Worm (Caenorhabditis elegans) whole organism, young adult: ENCODE results near the gene F23D12.1.

Experiments
- B0261.1 ChIP-seq: sonication (generic microtip); optimal IDR thresholded peaks from 2 replicates; lab custom pipeline; 2016; ENCODE audit warnings: mild to moderate bottlenecking, missing genetic modification characterization, moderate library complexity, missing compliant biosample characterization
- F10E7.11 ChIP-seq: sonication (generic microtip); optimal IDR thresholded peaks from 2 replicates; lab custom pipeline; 2017; ENCODE audit warnings: mild to moderate bottlenecking, missing genetic modification characterization, moderate library complexity, missing compliant biosample characterization
- F33H1.4 ChIP-seq: fragments of 200-800 bp; sonication (Bioruptor generic); IDR thresholded peaks from 2 replicates; pipeline ENCODE4 v1.3.6; 2022; ENCODE audit warnings: missing genetic modification reagents, missing genetic modification characterization, missing compliant biosample characterization
- F37B4.10 ChIP-seq: fragments of 200-800 bp; sonication (Bioruptor generic); IDR thresholded peaks from 2 replicates; pipeline ENCODE4 v1.3.6; 2022; ENCODE audit warnings: missing genetic modification characterization, missing compliant biosample characterization
- F55B11.4 ChIP-seq: sonication (generic microtip); optimal IDR thresholded peaks from 2 replicates; lab custom pipeline; 2016; ENCODE audit warnings: missing compliant biosample characterization, missing genetic modification characterization, borderline replicate concordance; ENCODE audit not compliant: insufficient read depth
- F57A8.1 ChIP-seq: fragments of 200-800 bp; sonication (Bioruptor generic); optimal IDR thresholded peaks from 2 replicates; lab custom pipeline; 2018; ENCODE audit warnings: mild to moderate bottlenecking, missing genetic modification characterization, moderate library complexity, missing compliant biosample characterization
- T26A5.8 ChIP-seq: sonication (generic microtip); optimal IDR thresholded peaks from 2 replicates; lab custom pipeline; 2016; ENCODE audit warnings: missing genetic modification characterization, missing compliant biosample characterization
- Y53G8AR.9 ChIP-seq: fragments of 200-800 bp; sonication (Bioruptor generic); conservative IDR thresholded peaks from 2 replicates; pipeline ENCODE4 v1.3.6; 2022; ENCODE audit warnings: missing genetic modification reagents, missing genetic modification characterization, missing compliant biosample characterization
- Y56A3A.18 ChIP-seq: fragments of 200-800 bp; sonication (Bioruptor generic); IDR thresholded peaks from 2 replicates; pipeline ENCODE4 v1.3.6; 2022; ENCODE audit warnings: missing genetic modification reagents, missing genetic modification characterization, missing compliant biosample characterization
- Y67H2A.10 ChIP-seq: fragments of 200-800 bp; sonication (Bioruptor generic); conservative IDR thresholded peaks from 2 replicates; pipeline ENCODE4 v1.3.6; 2022; ENCODE audit warnings: missing genetic modification reagents, missing genetic modification characterization, missing compliant biosample characterization
- ZK185.1 ChIP-seq: sonication (generic microtip); optimal IDR thresholded peaks from 2 replicates; lab custom pipeline; 2016; ENCODE audit warnings: mild to moderate bottlenecking, missing genetic modification characterization, missing compliant biosample characterization; ENCODE audit not compliant: poor library complexity, severe bottlenecking
- ama-1 ChIP-seq, 3 experiments: fragments of 150-350 bp in 1 of 3; sonication (generic microtip) in 2 of 3; optimal IDR thresholded peaks; 2 replicates each; lab custom pipeline; 2014 to 2018; ENCODE audit warnings: missing biosample characterization in 2 of 3, missing genetic modification characterization in 2 of 3, missing genetic modification reagents in 2 of 3
- attf-3 ChIP-seq: fragments of 200-800 bp; sonication (Bioruptor generic); conservative IDR thresholded peaks from 2 replicates; pipeline ENCODE4 v1.3.6; 2022; ENCODE audit warnings: missing genetic modification reagents, missing genetic modification characterization, missing compliant biosample characterization
- attf-6 ChIP-seq: fragments of 200-800 bp; sonication (Bioruptor generic); IDR thresholded peaks from 2 replicates; pipeline ENCODE4 v1.3.6; 2022; ENCODE audit warnings: missing genetic modification reagents, missing genetic modification characterization, missing compliant biosample characterization
- ccch-3 ChIP-seq: fragments of 200-800 bp; sonication (Bioruptor generic); optimal IDR thresholded peaks from 2 replicates; lab custom pipeline; 2018; ENCODE audit warnings: mild to moderate bottlenecking, missing genetic modification characterization, missing compliant biosample characterization
- ceh-58 ChIP-seq: fragments of 200-800 bp; sonication (Bioruptor generic); IDR thresholded peaks from 2 replicates; pipeline ENCODE4 v1.3.6; 2022; ENCODE audit warnings: missing genetic modification characterization, missing compliant biosample characterization
- ceh-79 ChIP-seq: sonication (generic microtip); optimal IDR thresholded peaks from 2 replicates; lab custom pipeline; 2017; ENCODE audit warnings: mild to moderate bottlenecking, missing genetic modification characterization, missing compliant biosample characterization
- die-1 ChIP-seq: sonication (generic microtip); optimal IDR thresholded peaks from 2 replicates; lab custom pipeline; 2016; ENCODE audit warnings: missing genotype, mild to moderate bottlenecking, missing genetic modification characterization, missing compliant biosample characterization
- dox-1 ChIP-seq: fragments of 200-800 bp; sonication (Bioruptor generic); IDR thresholded peaks from 2 replicates; pipeline ENCODE4 v1.3.6; 2022; ENCODE audit warnings: missing genetic modification reagents, missing genetic modification characterization, missing compliant biosample characterization
- dpl-1 ChIP-seq: fragments of 150-350 bp; optimal IDR thresholded peaks from 2 replicates; lab custom pipeline; 2014; ENCODE audit warnings: missing biosample characterization, missing genetic modification reagents, missing genetic modification characterization
- egl-18 ChIP-seq: fragments of 200-800 bp; sonication (Bioruptor generic); IDR thresholded peaks from 2 replicates; pipeline ENCODE4 v1.3.6; 2022; ENCODE audit warnings: missing genetic modification reagents, missing genetic modification characterization, missing compliant biosample characterization
- egl-44 ChIP-seq: fragments of 200-800 bp; sonication (Bioruptor generic); IDR thresholded peaks from 2 replicates; pipeline ENCODE4 v1.3.6; 2022; ENCODE audit warnings: missing genetic modification reagents, missing genetic modification characterization, missing compliant biosample characterization
- egrh-3 ChIP-seq: fragments of 200-800 bp; sonication (Bioruptor generic); IDR thresholded peaks from 2 replicates; pipeline ENCODE4 v1.3.6; 2022; ENCODE audit warnings: missing genetic modification reagents, missing genetic modification characterization, missing compliant biosample characterization
- ets-4 ChIP-seq: fragments of 200-800 bp; sonication (Bioruptor generic); optimal IDR thresholded peaks from 2 replicates; lab custom pipeline; 2018; ENCODE audit warnings: mild to moderate bottlenecking, missing genetic modification characterization, missing compliant biosample characterization
- hlh-26 ChIP-seq: fragments of 200-800 bp; sonication (Bioruptor generic); conservative IDR thresholded peaks from 2 replicates; pipeline ENCODE4 v1.3.6; 2022; ENCODE audit warnings: missing genetic modification reagents, missing genetic modification characterization, missing compliant biosample characterization
- hmg-1.2 ChIP-seq: fragments of 200-800 bp; sonication (Bioruptor generic); IDR thresholded peaks from 2 replicates; pipeline ENCODE4 v1.3.6; 2022; ENCODE audit warnings: missing genetic modification reagents, missing genetic modification characterization, missing compliant biosample characterization
- hmg-20 ChIP-seq: fragments of 200-800 bp; sonication (Bioruptor generic); IDR thresholded peaks from 2 replicates; pipeline ENCODE4 v1.3.6; 2022; ENCODE audit warnings: missing genetic modification reagents, missing genetic modification characterization, missing compliant biosample characterization
- lag-1 ChIP-seq: fragments of 200-800 bp; sonication (Bioruptor generic); IDR thresholded peaks from 2 replicates; pipeline ENCODE4 v1.3.6; 2022; ENCODE audit warnings: missing genetic modification reagents, missing genetic modification characterization, missing compliant biosample characterization
- let-607 ChIP-seq, 2 experiments: fragments of 200-800 bp in 1 of 2; sonication (Bioruptor generic) in 1 of 2; sonication (generic microtip) in 1 of 2; optimal IDR thresholded peaks; 2 replicates each; lab custom pipeline; 2016 to 2018; ENCODE audit warnings: mild to moderate bottlenecking in 2 of 2, missing compliant biosample characterization in 2 of 2, missing genetic modification characterization in 2 of 2, moderate library complexity in 2 of 2, missing genotype in 1 of 2
- lin-54 ChIP-seq: fragments of 200-800 bp; sonication (Bioruptor generic); optimal IDR thresholded peaks from 2 replicates; lab custom pipeline; 2018; ENCODE audit warnings: mild to moderate bottlenecking, missing genetic modification characterization, missing compliant biosample characterization
- madf-6 ChIP-seq: fragments of 200-800 bp; sonication (Bioruptor generic); IDR thresholded peaks from 2 replicates; pipeline ENCODE4 v1.3.6; 2022; ENCODE audit warnings: missing genetic modification reagents, missing genetic modification characterization, missing compliant biosample characterization
- madf-8 ChIP-seq: fragments of 200-800 bp; sonication (Bioruptor generic); conservative IDR thresholded peaks from 2 replicates; pipeline ENCODE4 v1.3.6; 2022; ENCODE audit warnings: missing genetic modification reagents, missing genetic modification characterization, missing compliant biosample characterization
- mcd-1 ChIP-seq: fragments of 200-800 bp; sonication (Bioruptor generic); IDR thresholded peaks from 2 replicates; pipeline ENCODE4 v1.3.6; 2022; ENCODE audit warnings: missing genetic modification reagents, missing genetic modification characterization, missing compliant biosample characterization
- mel-28 ChIP-seq: sonication (generic microtip); optimal IDR thresholded peaks from 2 replicates; lab custom pipeline; 2016; ENCODE audit warnings: borderline replicate concordance, mild to moderate bottlenecking, missing genetic modification characterization, missing compliant biosample characterization
- mes-4 ChIP-seq: sonication (generic microtip); optimal IDR thresholded peaks from 2 replicates; lab custom pipeline; 2016; ENCODE audit warnings: missing genotype, missing genetic modification characterization, missing compliant biosample characterization
- mxl-1 ChIP-seq: sonication (generic microtip); optimal IDR thresholded peaks from 2 replicates; lab custom pipeline; 2016; ENCODE audit warnings: missing genetic modification characterization, missing compliant biosample characterization
- nfya-1 ChIP-seq: sonication (generic microtip); optimal IDR thresholded peaks from 2 replicates; lab custom pipeline; 2017; ENCODE audit warnings: antibody characterized with exemption, missing compliant biosample characterization, missing genetic modification characterization, borderline replicate concordance; ENCODE audit not compliant: insufficient read depth
- nhr-27 ChIP-seq: fragments of 200-800 bp; sonication (Bioruptor generic); optimal IDR thresholded peaks from 2 replicates; lab custom pipeline; 2018; ENCODE audit warnings: mild to moderate bottlenecking, missing genetic modification characterization, moderate library complexity, missing compliant biosample characterization
- rpc-1 ChIP-seq, 2 experiments: fragments of 150-350 bp in 1 of 2; sonication (generic microtip) in 1 of 2; optimal IDR thresholded peaks; 2 replicates each; lab custom pipeline; 2014 to 2018; ENCODE audit warnings: missing biosample characterization in 1 of 2, missing genetic modification characterization in 1 of 2, missing genetic modification reagents in 1 of 2, missing genotype in 1 of 2
- sea-2 ChIP-seq: fragments of 200-800 bp; sonication (Bioruptor generic); IDR thresholded peaks from 2 replicates; pipeline ENCODE4 v1.3.6; 2022; ENCODE audit warnings: missing genetic modification characterization, missing compliant biosample characterization
- somi-1 ChIP-seq: fragments of 200-800 bp; sonication (Bioruptor generic); optimal IDR thresholded peaks from 2 replicates; lab custom pipeline; 2018; ENCODE audit warnings: mild to moderate bottlenecking, missing genetic modification characterization, missing compliant biosample characterization
- tbp1 ChIP-seq: fragments of 200-800 bp; sonication (Bioruptor generic); optimal IDR thresholded peaks from 2 replicates; lab custom pipeline; 2018; ENCODE audit warnings: mild to moderate bottlenecking, missing genetic modification characterization, missing compliant biosample characterization
- ztf-18 ChIP-seq: sonication (generic microtip); optimal IDR thresholded peaks from 2 replicates; lab custom pipeline; 2016; ENCODE audit warnings: missing genotype, mild to moderate bottlenecking, missing genetic modification characterization, missing compliant biosample characterization
- ztf-22 ChIP-seq: fragments of 200-800 bp; sonication (Bioruptor generic); optimal IDR thresholded peaks from 2 replicates; lab custom pipeline; 2018; ENCODE audit warnings: mild to moderate bottlenecking, missing genetic modification characterization, moderate library complexity, missing compliant biosample characterization
- ztf-26 ChIP-seq: sonication (generic microtip); optimal IDR thresholded peaks from 2 replicates; lab custom pipeline; 2017; ENCODE audit warnings: missing genetic modification characterization, missing compliant biosample characterization
- ztf-3 ChIP-seq: fragments of 200-800 bp; sonication (Bioruptor generic); optimal IDR thresholded peaks from 2 replicates; lab custom pipeline; 2018; ENCODE audit warnings: mild to moderate bottlenecking, missing genetic modification characterization, missing compliant biosample characterization
- ztf-6 ChIP-seq: fragments of 200-800 bp; sonication (Bioruptor generic); IDR thresholded peaks from 2 replicates; pipeline ENCODE4 v1.3.6; 2022; ENCODE audit warnings: missing genetic modification reagents, missing genetic modification characterization, missing compliant biosample characterization

Gene F23D12.1

DNA sequence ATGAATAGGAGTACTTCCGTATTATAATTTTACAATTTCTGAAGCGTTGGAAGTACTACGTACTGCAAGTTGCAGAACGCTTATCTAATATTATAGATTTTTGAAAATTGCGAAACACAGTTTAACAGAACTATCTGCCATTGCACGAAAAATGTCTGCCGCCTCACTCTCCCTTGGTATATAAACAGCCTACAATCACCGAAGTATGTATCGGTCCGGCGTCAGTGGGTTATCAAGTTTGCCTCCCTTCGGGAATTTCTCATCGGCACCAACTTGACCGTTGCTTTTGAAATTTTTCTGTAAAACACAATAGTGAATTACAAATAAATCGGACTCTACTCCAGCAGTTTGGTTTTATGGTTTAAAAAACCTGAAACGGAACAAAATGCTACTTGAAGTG lies 49.4 kb upstream of the F23D12.1 start (continued):
- TF ChIP-seq Y56A3A.18 (GFP tag; lab: Robert Waterston, UW): peak; percentile 56; the same call in 1 of the 2 replicates
- no peak for TF ChIP-seq hmg-20 (GFP tag; lab: Robert Waterston, UW)
- TF ChIP-seq lin-54: no peak
- no peak for TF ChIP-seq ama-1 (optimal IDR thresholded peaks at IDR 0.05; lab: Kevin White, UChicago)
- TF ChIP-seq ama-1 (GFP tag; optimal IDR thresholded peaks at IDR 0.05; lab: Kevin White, UChicago): no peak
- TF ChIP-seq dpl-1 (GFP tag; lab: Kevin White, UChicago): no peak
- TF ChIP-seq dox-1 (GFP tag; lab: Robert Waterston, UW): no peak; the same call in 1 of the 2 replicates
- peak in 1 of 2 experiments; percentile 35 for TF ChIP-seq let-607 (tag; optimal IDR thresholded peaks at IDR 0.05; lab: Kevin White, UChicago)
- peak; percentile 49 for TF ChIP-seq rpc-1 (optimal IDR thresholded peaks at IDR 0.05; lab: Kevin White, UChicago)
- peak; percentile 33 for TF ChIP-seq rpc-1 (tag; optimal IDR thresholded peaks at IDR 0.05; lab: Kevin White, UChicago)
- TF ChIP-seq die-1 (tag; lab: Kevin White, UChicago): no peak
- no peak for TF ChIP-seq somi-1 (GFP tag; lab: Kevin White, UChicago)
- TF ChIP-seq F57A8.1: no peak
- peak; percentile 15; the same call in 1 of the 2 replicates for TF ChIP-seq mcd-1
- TF ChIP-seq nhr-27 (tag; lab: Kevin White, UChicago): no peak
- TF ChIP-seq ztf-22 (GFP tag; lab: Kevin White, UChicago): no peak
- TF ChIP-seq ztf-18 (tag; lab: Kevin White, UChicago): no peak
- TF ChIP-seq hmg-1.2: peak; percentile 22; the same call in 1 of the 2 replicates
- no peak for TF ChIP-seq ccch-3 (GFP tag; lab: Kevin White, UChicago)
- TF ChIP-seq madf-6 (GFP tag; lab: Robert Waterston, UW): no peak
- no peak for TF ChIP-seq attf-3
- TF ChIP-seq nfya-1 (tag; lab: Kevin White, UChicago): no peak
- TF ChIP-seq F37B4.10 (GFP tag; lab: Robert Waterston, UW): no peak
- TF ChIP-seq attf-6 (GFP tag; lab: Robert Waterston, UW): no peak
- TF ChIP-seq mel-28: no peak
- TF ChIP-seq hlh-26: no peak
- TF ChIP-seq ZK185.1 (tag; lab: Kevin White, UChicago): peak; percentile 38
- TF ChIP-seq Y67H2A.10 (GFP tag; lab: Robert Waterston, UW): no peak
- no peak; the same call in 1 of the 2 replicates for TF ChIP-seq Y53G8AR.9
- TF ChIP-seq madf-8 (GFP tag; lab: Robert Waterston, UW): no peak
- TF ChIP-seq ztf-26 (tag; lab: Kevin White, UChicago): peak; percentile 43
- TF ChIP-seq F55B11.4 (tag; lab: Kevin White, UChicago): no peak

ce11 chrX:14476625-14477257 lies 48.8 kb upstream of the F23D12.1 start:
- no peak for TF ChIP-seq ceh-58 (GFP tag; lab: Robert Waterston, UW)
- TF ChIP-seq nhr-27 (tag; lab: Kevin White, UChicago): peak; percentile 39
- TF ChIP-seq egrh-3: no peak
- no peak for TF ChIP-seq ztf-6 (GFP tag; lab: Robert Waterston, UW)
- no peak for TF ChIP-seq T26A5.8 (tag; lab: Kevin White, UChicago)
- TF ChIP-seq ztf-3 (GFP tag; lab: Kevin White, UChicago): peak; percentile 44
- no peak for TF ChIP-seq lag-1 (GFP tag; lab: Robert Waterston, UW)
- no peak for TF ChIP-seq mxl-1 (tag; lab: Kevin White, UChicago)
- peak; percentile 28; the same call in 1 of the 2 replicates for TF ChIP-seq egl-44
- TF ChIP-seq tbp1: peak; percentile 76
- TF ChIP-seq B0261.1 (tag; lab: Kevin White, UChicago): peak; percentile 67
- no peak for TF ChIP-seq mes-4
- TF ChIP-seq ceh-79: no peak
- no peak; the same call in 1 of the 2 replicates for TF ChIP-seq dox-1 (GFP tag; lab: Robert Waterston, UW)
- TF ChIP-seq sea-2 (GFP tag; lab: Robert Waterston, UW): no peak
- TF ChIP-seq ztf-22 (GFP tag; lab: Kevin White, UChicago): no peak
- no peak for TF ChIP-seq ets-4 (GFP tag; lab: Kevin White, UChicago)
- TF ChIP-seq egl-18 (GFP tag; lab: Robert Waterston, UW): no peak
- TF ChIP-seq F33H1.4 (GFP tag; lab: Robert Waterston, UW): no peak
- no peak for TF ChIP-seq attf-6 (GFP tag; lab: Robert Waterston, UW)
- TF ChIP-seq F10E7.11: no peak
